Worm (Caenorhabditis elegans): ENCODE results near the gene EEED8.18.

DNA sequence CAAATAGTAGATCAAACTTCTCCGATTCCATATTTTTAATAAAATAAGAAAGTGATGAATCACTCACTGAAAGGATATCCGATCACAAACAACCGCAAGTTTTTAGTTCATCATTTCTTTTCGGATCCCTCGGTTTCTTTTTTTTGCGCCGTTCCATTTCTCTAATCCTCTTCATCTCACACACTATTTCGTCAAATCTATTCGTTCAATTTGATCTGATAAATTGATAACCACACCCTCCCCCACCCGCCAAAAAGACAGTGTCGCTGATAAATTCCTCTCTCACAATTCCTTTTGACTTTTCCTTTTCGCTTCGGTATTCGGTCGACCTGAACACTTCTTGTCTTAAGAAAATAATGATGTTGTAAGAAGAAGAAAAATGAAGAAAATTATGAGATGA is 47.1 kb upstream of the EEED8.18 start:
- TF ChIP-seq ztf-4 (tag; optimal IDR thresholded peaks at IDR 0.05) (no peak), lin-39 (tag; optimal IDR thresholded peaks at IDR 0.05) (no peak), ceh-28 (tag; optimal IDR thresholded peaks at IDR 0.05) (no peak), pha-4 (tag; optimal IDR thresholded peaks at IDR 0.05) (no peak), egl-27 (tag; optimal IDR thresholded peaks at IDR 0.05) (no peak), nhr-23 (tag; optimal IDR thresholded peaks at IDR 0.05) (peak; percentile 12), fkh-10 (GFP tag; optimal IDR thresholded peaks at IDR 0.05) (no peak), lsy-12 (tag; optimal IDR thresholded peaks at IDR 0.05) (no peak), ztf-11 (tag; optimal IDR thresholded peaks at IDR 0.05) (no peak), ZK546.5 (tag; optimal IDR thresholded peaks at IDR 0.05) (no peak), ceh-82 (tag; optimal IDR thresholded peaks at IDR 0.05) (no peak)
